Worm (Caenorhabditis elegans) whole organism, L4 larva: ENCODE results near the gene pqn-27.

Source experiments
- hlh-11 ChIP-seq: fragments of 200-800 bp; sonication (Bioruptor generic); optimal IDR thresholded peaks from 2 replicates; lab custom pipeline; 2018; ENCODE audit warnings: mild to moderate bottlenecking, missing genetic modification characterization, missing compliant biosample characterization
- lin-15B ChIP-seq: fragments of 150-350 bp; sonication (generic microtip); optimal IDR thresholded peaks from 3 replicates; lab custom pipeline; 2014; ENCODE audit warnings: missing biosample characterization, missing genetic modification characterization
- lir-3 ChIP-seq: sonication (generic microtip); optimal IDR thresholded peaks from 2 replicates; lab custom pipeline; 2016; ENCODE audit warnings: mild to moderate bottlenecking, missing genetic modification characterization, missing compliant biosample characterization
- nhr-10 ChIP-seq: fragments of 150-350 bp; optimal IDR thresholded peaks from 2 replicates; lab custom pipeline; 2014; ENCODE audit warnings: missing biosample characterization, missing genetic modification characterization

DNA sequence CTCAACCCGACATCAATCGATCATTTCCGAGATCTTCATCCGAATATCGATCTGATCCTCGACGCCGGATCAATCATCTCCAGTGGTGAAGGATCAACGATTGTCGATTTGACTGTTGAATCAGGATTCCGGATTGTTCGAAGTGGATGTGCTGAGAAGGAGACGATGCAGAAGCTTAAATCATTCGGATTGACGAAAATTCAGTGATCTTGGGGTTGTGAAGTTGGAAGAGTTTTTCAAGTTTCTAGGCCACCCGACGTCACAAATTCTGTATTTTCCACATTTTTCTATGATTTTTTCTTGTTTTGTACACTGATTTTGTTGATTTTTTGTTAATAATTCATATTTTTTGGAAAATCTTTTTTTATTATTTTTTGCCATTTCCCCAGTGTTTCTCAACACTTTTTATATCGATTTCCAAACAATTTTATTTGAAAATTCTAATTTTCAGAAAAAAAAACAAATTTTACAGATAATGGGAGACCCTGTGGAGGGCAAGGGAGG is 45.8 kb downstream of the pqn-27 start, which contains the start of gene Y48E1C.1:
- TF ChIP-seq lir-3, result no peak
- no peak for TF ChIP-seq nhr-10 (tag; lab: Kevin White, UChicago)
- no peak for TF ChIP-seq hlh-11 (tag; lab: Kevin White, UChicago)
- TF ChIP-seq lin-15B (tag; lab: Kevin White, UChicago), result no peak
